Worm (Caenorhabditis elegans) whole organism, L1 larva: ENCODE data around the gene rpac-19.

ENCODE experiments used
- ceh-82 ChIP-seq, 3 experiments: fragments of 150-350 bp in 1 of 3; sonication (generic microtip) in 2 of 3; optimal IDR thresholded peaks; 2 replicates each; lab custom pipeline; 2014 to 2017; ENCODE audit warnings: missing biosample characterization in 3 of 3, missing genetic modification characterization in 3 of 3
- dpl-1 ChIP-seq, 3 experiments: fragments of 150-350 bp in 2 of 3; sonication (generic microtip) in 1 of 3; optimal IDR thresholded peaks; 2 replicates each; lab custom pipeline; 2014 to 2017; ENCODE audit warnings: missing biosample characterization in 3 of 3, missing genetic modification characterization in 3 of 3, missing genetic modification reagents in 3 of 3
- efl-3 ChIP-seq: fragments of 200-800 bp; sonication (Bioruptor generic); optimal IDR thresholded peaks from 2 replicates; lab custom pipeline; 2018; ENCODE audit warnings: mild to moderate bottlenecking, missing genetic modification characterization, missing compliant biosample characterization
- irx-1 ChIP-seq: sonication (generic microtip); optimal IDR thresholded peaks from 2 replicates; lab custom pipeline; 2016; ENCODE audit warnings: missing genetic modification characterization, missing compliant biosample characterization
- lin-15B ChIP-seq: fragments of 150-350 bp; sonication (generic microtip); optimal IDR thresholded peaks from 3 replicates; lab custom pipeline; 2014; ENCODE audit warnings: missing biosample characterization, missing genetic modification characterization
- lsy-2 ChIP-seq, 2 experiments: fragments of 150-350 bp; optimal IDR thresholded peaks; 2 replicates each; lab custom pipeline; 2014; ENCODE audit warnings: missing biosample characterization in 2 of 2, missing genetic modification characterization in 2 of 2
- nhr-12 ChIP-seq: sonication (generic microtip); optimal IDR thresholded peaks from 2 replicates; lab custom pipeline; 2017; ENCODE audit warnings: missing biosample characterization, missing genetic modification characterization
- nhr-20 ChIP-seq: sonication (generic microtip); optimal IDR thresholded peaks from 2 replicates; lab custom pipeline; 2016; ENCODE audit warnings: mild to moderate bottlenecking, missing genetic modification characterization, missing compliant biosample characterization
- nhr-76 ChIP-seq: sonication (generic microtip); optimal IDR thresholded peaks from 2 replicates; lab custom pipeline; 2017; ENCODE audit warnings: missing biosample characterization, missing genetic modification characterization
- nhr-77 ChIP-seq: fragments of 150-350 bp; optimal IDR thresholded peaks from 2 replicates; lab custom pipeline; 2014; ENCODE audit warnings: missing biosample characterization, missing genetic modification characterization
- skn-1 ChIP-seq: fragments of 150-350 bp; optimal IDR thresholded peaks from 2 replicates; lab custom pipeline; 2014; ENCODE audit warnings: missing biosample characterization, missing genetic modification characterization
- sptf-1 ChIP-seq: fragments of 150-350 bp; optimal IDR thresholded peaks from 2 replicates; lab custom pipeline; 2014; ENCODE audit warnings: missing biosample characterization, missing genetic modification characterization
- unc-62 ChIP-seq: fragments of 150-350 bp; optimal IDR thresholded peaks from 2 replicates; lab custom pipeline; 2014; ENCODE audit warnings: missing biosample characterization, missing genetic modification reagents, missing genetic modification characterization
- unc-86 ChIP-seq: sonication (generic microtip); optimal IDR thresholded peaks from 2 replicates; lab custom pipeline; 2016; ENCODE audit warnings: missing genetic modification characterization, missing compliant biosample characterization

ce11 chrIII:9623460-9623859 lies 6.2 kb downstream of the rpac-19 start:
- no peak for TF ChIP-seq lsy-2 (tag; optimal IDR thresholded peaks at IDR 0.05; lab: Kevin White, UChicago)
- no peak for TF ChIP-seq efl-3
- TF ChIP-seq unc-86 (tag; lab: Kevin White, UChicago): no peak
- no peak for TF ChIP-seq sptf-1 (tag; lab: Kevin White, UChicago)
- no peak for TF ChIP-seq nhr-76 (tag; lab: Kevin White, UChicago)
- no peak for TF ChIP-seq nhr-20 (tag; lab: Kevin White, UChicago)
- TF ChIP-seq nhr-12 (tag; lab: Kevin White, UChicago): no peak
- no peak for TF ChIP-seq lin-15B (tag; lab: Kevin White, UChicago)
- TF ChIP-seq ceh-82 (tag; optimal IDR thresholded peaks at IDR 0.05; lab: Kevin White, UChicago): no peak
- TF ChIP-seq unc-62 (GFP tag; lab: Kevin White, UChicago): no peak
- no peak for TF ChIP-seq irx-1
- no peak for TF ChIP-seq nhr-77 (tag; lab: Kevin White, UChicago)
- no peak for TF ChIP-seq dpl-1 (GFP tag; optimal IDR thresholded peaks at IDR 0.05; lab: Kevin White, UChicago)
- TF ChIP-seq skn-1 (tag; lab: Kevin White, UChicago): no peak
